Worm (Caenorhabditis elegans) whole organism, mixed stage, embryonic: ENCODE data around the gene wapl-1.

Experiments
- M03D4.4 ChIP-seq: sonication (generic microtip); optimal IDR thresholded peaks from 2 replicates; lab custom pipeline; 2017; ENCODE audit warnings: mild to moderate bottlenecking, missing genetic modification characterization, missing compliant biosample characterization
- bed-3 ChIP-seq: fragments of 200-800 bp; sonication (Bioruptor generic); optimal IDR thresholded peaks from 3 replicates; lab custom pipeline; 2018; ENCODE audit warnings: mild to moderate bottlenecking, missing genetic modification characterization, moderate library complexity, missing compliant biosample characterization
- blmp-1 ChIP-seq: fragments of 150-350 bp; optimal IDR thresholded peaks from 2 replicates; lab custom pipeline; 2014; ENCODE audit warnings: missing biosample characterization, missing genetic modification characterization
- ceh-39 ChIP-seq: fragments of 150-350 bp; optimal IDR thresholded peaks from 2 replicates; lab custom pipeline; 2014; ENCODE audit warnings: missing biosample characterization, missing genetic modification characterization
- ceh-43 ChIP-seq: fragments of 200-800 bp; sonication (Bioruptor generic); optimal IDR thresholded peaks from 2 replicates; lab custom pipeline; 2018; ENCODE audit warnings: mild to moderate bottlenecking, missing genetic modification characterization, moderate library complexity, missing compliant biosample characterization
- ces-1 ChIP-seq: fragments of 150-350 bp; optimal IDR thresholded peaks from 2 replicates; lab custom pipeline; 2014; ENCODE audit warnings: missing biosample characterization, missing genetic modification reagents, missing genetic modification characterization
- cnd-1 ChIP-seq: fragments of 200-800 bp; sonication (Bioruptor generic); optimal IDR thresholded peaks from 2 replicates; lab custom pipeline; 2018; ENCODE audit warnings: mild to moderate bottlenecking, missing genetic modification characterization, missing compliant biosample characterization
- elt-1 ChIP-seq: sonication (generic microtip); optimal IDR thresholded peaks from 2 replicates; lab custom pipeline; 2017; ENCODE audit warnings: missing genetic modification characterization, mild to moderate bottlenecking, missing compliant biosample characterization, antibody characterized with exemption, moderate library complexity, borderline replicate concordance; ENCODE audit not compliant: insufficient read depth
- flh-1 ChIP-seq: fragments of 200-800 bp; sonication (Bioruptor generic); optimal IDR thresholded peaks from 2 replicates; lab custom pipeline; 2018; ENCODE audit warnings: mild to moderate bottlenecking, missing genetic modification characterization, moderate library complexity, missing compliant biosample characterization
- ham-2 ChIP-seq: fragments of 200-800 bp; sonication (Bioruptor generic); optimal IDR thresholded peaks from 2 replicates; lab custom pipeline; 2018; ENCODE audit warnings: mild to moderate bottlenecking, missing genetic modification characterization, missing compliant biosample characterization
- hlh-1 ChIP-seq: fragments of 150-350 bp; optimal IDR thresholded peaks from 2 replicates; lab custom pipeline; 2014; ENCODE audit warnings: missing biosample characterization, missing genetic modification reagents, missing genetic modification characterization
- lin-13 ChIP-seq: fragments of 150-350 bp; optimal IDR thresholded peaks from 2 replicates; lab custom pipeline; 2014; ENCODE audit warnings: missing biosample characterization, missing genetic modification characterization
- lin-32 ChIP-seq: fragments of 200-800 bp; sonication (Bioruptor generic); optimal IDR thresholded peaks from 2 replicates; lab custom pipeline; 2018; ENCODE audit warnings: mild to moderate bottlenecking, missing genetic modification characterization, missing compliant biosample characterization
- lsy-2 ChIP-seq: fragments of 150-350 bp; optimal IDR thresholded peaks from 2 replicates; lab custom pipeline; 2014; ENCODE audit warnings: missing biosample characterization, missing genetic modification characterization
- mep-1 ChIP-seq: fragments of 150-350 bp; optimal IDR thresholded peaks from 2 replicates; lab custom pipeline; 2017; ENCODE audit warnings: missing biosample characterization, missing genetic modification reagents, missing genetic modification characterization, inconsistent platforms
- mls-2 ChIP-seq: sonication (generic microtip); optimal IDR thresholded peaks from 2 replicates; lab custom pipeline; 2016; ENCODE audit warnings: mild to moderate bottlenecking, missing genetic modification characterization, moderate library complexity, missing compliant biosample characterization
- nhr-237 ChIP-seq: fragments of 150-350 bp; optimal IDR thresholded peaks from 2 replicates; lab custom pipeline; 2014; ENCODE audit warnings: missing biosample characterization, missing genetic modification characterization
- nhr-28 ChIP-seq: fragments of 150-350 bp; optimal IDR thresholded peaks from 2 replicates; lab custom pipeline; 2014; ENCODE audit warnings: missing biosample characterization, missing genetic modification characterization
- nhr-76 ChIP-seq: sonication (generic microtip); optimal IDR thresholded peaks from 2 replicates; lab custom pipeline; 2017; ENCODE audit warnings: missing biosample characterization, missing genetic modification characterization
- pha-4 ChIP-seq: fragments of 150-350 bp; optimal IDR thresholded peaks from 2 replicates; lab custom pipeline; 2018; ENCODE audit warnings: missing biosample characterization, missing genetic modification reagents, missing genetic modification characterization
- sem-2 ChIP-seq: fragments of 200-800 bp; sonication (Bioruptor generic); optimal IDR thresholded peaks from 2 replicates; lab custom pipeline; 2018; ENCODE audit warnings: mild to moderate bottlenecking, missing genetic modification characterization, missing compliant biosample characterization
- snpc-4 ChIP-seq: fragments of 150-350 bp; optimal IDR thresholded peaks from 2 replicates; lab custom pipeline; 2014; ENCODE audit warnings: missing biosample characterization, missing genetic modification characterization
- sptf-1 ChIP-seq: sonication (generic microtip); optimal IDR thresholded peaks from 2 replicates; lab custom pipeline; 2017; ENCODE audit warnings: mild to moderate bottlenecking, missing genetic modification characterization, moderate library complexity, missing compliant biosample characterization
- tbx-8 ChIP-seq: fragments of 200-800 bp; sonication (Bioruptor generic); optimal IDR thresholded peaks from 2 replicates; lab custom pipeline; 2018; ENCODE audit warnings: mild to moderate bottlenecking, missing genetic modification characterization, moderate library complexity, missing compliant biosample characterization
- unc-120 ChIP-seq: sonication (generic microtip); optimal IDR thresholded peaks from 2 replicates; lab custom pipeline; 2017; ENCODE audit warnings: missing genetic modification characterization, missing compliant biosample characterization; ENCODE audit not compliant: poor library complexity, severe bottlenecking
- unc-39 ChIP-seq: fragments of 150-350 bp; optimal IDR thresholded peaks from 2 replicates; lab custom pipeline; 2014; ENCODE audit warnings: missing biosample characterization, missing genetic modification characterization
- unc-62 ChIP-seq: fragments of 150-350 bp; optimal IDR thresholded peaks from 2 replicates; lab custom pipeline; 2014; ENCODE audit warnings: missing biosample characterization, missing genetic modification reagents, missing genetic modification characterization
- ztf-11 ChIP-seq: fragments of 150-350 bp; optimal IDR thresholded peaks from 2 replicates; lab custom pipeline; 2014; ENCODE audit warnings: missing biosample characterization, missing genetic modification characterization

wapl-1 gene

ce11 chrIV:4477009-4477471 is 31.5 kb upstream of the wapl-1 start, which contains the start of gene M01H9.3:
TSS of gene M01H9.3 (minus strand) at chrIV:4477059.
- TF ChIP-seq ceh-43 (GFP tag; lab: Kevin White, UChicago) (no peak), pha-4 (tag; lab: Kevin White, UChicago) (no peak), ham-2 (no peak), unc-120 (tag; lab: Kevin White, UChicago) (peak; percentile 35), mep-1 (tag; lab: Kevin White, UChicago) (peak; percentile 19)

ce11 chrIV:4475362-4476086 is 30.0 kb upstream of the wapl-1 start:
- TF ChIP-seq hlh-1 (tag; lab: Kevin White, UChicago) = no peak
- TF ChIP-seq ham-2 = no peak
- TF ChIP-seq ces-1 (GFP tag; lab: Kevin White, UChicago) = no peak
- TF ChIP-seq elt-1 (tag; lab: Kevin White, UChicago) = no peak
- no peak for TF ChIP-seq pha-4 (tag; lab: Kevin White, UChicago)
- no peak for TF ChIP-seq nhr-237 (tag; lab: Kevin White, UChicago)
- no peak for TF ChIP-seq sptf-1 (tag; lab: Kevin White, UChicago)
- no peak for TF ChIP-seq mep-1 (tag; lab: Kevin White, UChicago)
- no peak for TF ChIP-seq unc-120 (tag; lab: Kevin White, UChicago)
- no peak for TF ChIP-seq cnd-1 (tag; lab: Kevin White, UChicago)

DNA sequence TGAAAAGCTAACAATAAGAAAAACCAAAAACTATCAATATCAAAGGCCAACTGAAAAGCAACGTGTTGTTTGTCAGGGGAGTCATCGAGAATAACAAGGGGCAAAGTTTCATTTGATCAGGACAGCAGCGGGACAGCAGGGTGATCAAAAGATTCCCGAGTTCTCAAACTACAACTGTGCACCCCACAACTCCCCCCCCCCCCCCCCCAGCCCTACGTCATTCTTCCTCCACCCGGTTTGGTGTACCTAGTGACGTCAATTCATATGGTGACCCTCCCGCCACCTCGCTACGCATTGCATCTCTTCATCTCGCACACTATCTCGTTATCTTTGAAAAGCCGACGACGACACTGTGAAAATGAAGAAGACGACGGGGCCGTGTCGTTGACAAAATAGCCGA is 28.2 kb upstream of the wapl-1 start:
- no peak for TF ChIP-seq mep-1 (tag; lab: Kevin White, UChicago)
- no peak for TF ChIP-seq nhr-76 (tag; lab: Kevin White, UChicago)
- no peak for TF ChIP-seq nhr-28 (tag; lab: Kevin White, UChicago)
- no peak for TF ChIP-seq sem-2 (GFP tag; lab: Kevin White, UChicago)
- TF ChIP-seq ces-1 (GFP tag; lab: Kevin White, UChicago) = no peak
- TF ChIP-seq ztf-11 (tag; lab: Kevin White, UChicago) = no peak
- TF ChIP-seq lin-13 = no peak
- no peak for TF ChIP-seq pha-4 (tag; lab: Kevin White, UChicago)
- TF ChIP-seq lsy-2 (tag; lab: Kevin White, UChicago) = no peak
- TF ChIP-seq lin-32 (GFP tag; lab: Kevin White, UChicago) = no peak
- TF ChIP-seq unc-62 = no peak
- no peak for TF ChIP-seq flh-1 (GFP tag; lab: Kevin White, UChicago)
- no peak for TF ChIP-seq sptf-1 (tag; lab: Kevin White, UChicago)
- TF ChIP-seq mls-2 = no peak
- TF ChIP-seq ham-2 = no peak
- no peak for TF ChIP-seq tbx-8

- TF ChIP-seq unc-62 (no peak), ces-1 (GFP tag; lab: Kevin White, UChicago) (no peak), snpc-4 (tag; lab: Kevin White, UChicago) (no peak), ztf-11 (tag; lab: Kevin White, UChicago) (no peak), unc-39 (tag; lab: Kevin White, UChicago) (no peak), blmp-1 (no peak), lin-13 (no peak), cnd-1 (tag; lab: Kevin White, UChicago) (no peak), ceh-39 (tag; lab: Kevin White, UChicago) (no peak), M03D4.4 (tag; lab: Kevin White, UChicago) (no peak), unc-120 (tag; lab: Kevin White, UChicago) (no peak), sptf-1 (tag; lab: Kevin White, UChicago) (no peak), nhr-76 (tag; lab: Kevin White, UChicago) (no peak), lsy-2 (tag; lab: Kevin White, UChicago) (no peak), elt-1 (tag; lab: Kevin White, UChicago) (no peak), flh-1 (GFP tag; lab: Kevin White, UChicago) (no peak), bed-3 (GFP tag; lab: Kevin White, UChicago) (no peak)
Measured at ce11 chrIV:4472418-4473173, 27.1 kb upstream of the wapl-1 start.
